Worm (Caenorhabditis elegans) whole organism, L3 larva: ENCODE measurements around the gene nmr-2.

Experiments used
- ZK546.5 ChIP-seq: sonication (generic microtip); optimal IDR thresholded peaks from 2 replicates; lab custom pipeline; 2017; ENCODE audit warnings: missing biosample characterization, missing genetic modification characterization
- ceh-16 ChIP-seq: sonication (generic microtip); optimal IDR thresholded peaks from 2 replicates; lab custom pipeline; 2017; ENCODE audit warnings: missing biosample characterization, missing genetic modification characterization
- ceh-28 ChIP-seq: fragments of 150-350 bp; optimal IDR thresholded peaks from 2 replicates; lab custom pipeline; 2014; ENCODE audit warnings: missing biosample characterization, missing genetic modification reagents, missing genetic modification characterization
- egl-27 ChIP-seq: sonication (generic microtip); optimal IDR thresholded peaks from 4 replicates; lab custom pipeline; 2017; ENCODE audit warnings: missing biosample characterization, missing genetic modification reagents, missing genetic modification characterization
- egl-5 ChIP-seq: fragments of 150-350 bp; optimal IDR thresholded peaks from 2 replicates; lab custom pipeline; 2017; ENCODE audit warnings: missing biosample characterization, missing genetic modification reagents, missing genetic modification characterization, inconsistent platforms
- elt-3 ChIP-seq, 3 experiments: fragments of 150-350 bp in 1 of 3; sonication (generic microtip) in 2 of 3; optimal IDR thresholded peaks; 2 replicates in 2 of 3; 4 replicates in 1 of 3; lab custom pipeline; 2014 to 2017; ENCODE audit warnings: missing biosample characterization in 3 of 3, missing genetic modification characterization in 3 of 3
- eor-1 ChIP-seq, 2 experiments: fragments of 150-350 bp; optimal IDR thresholded peaks; 2 replicates each; lab custom pipeline; 2014 to 2018; ENCODE audit warnings: missing biosample characterization in 2 of 2, missing genetic modification characterization in 2 of 2
- fkh-10 ChIP-seq: sonication (generic microtip); optimal IDR thresholded peaks from 2 replicates; lab custom pipeline; 2017; ENCODE audit warnings: missing biosample characterization, missing genetic modification reagents, missing genetic modification characterization
- jun-1 ChIP-seq: fragments of 150-350 bp; optimal IDR thresholded peaks from 2 replicates; lab custom pipeline; 2014; ENCODE audit warnings: missing biosample characterization, missing genetic modification reagents, missing genetic modification characterization
- mml-1 ChIP-seq: fragments of 150-350 bp; sonication (generic microtip); optimal IDR thresholded peaks from 3 replicates; lab custom pipeline; 2014; ENCODE audit warnings: missing biosample characterization, missing genetic modification characterization
- nhr-237 ChIP-seq: fragments of 150-350 bp; optimal IDR thresholded peaks from 2 replicates; lab custom pipeline; 2014; ENCODE audit warnings: missing biosample characterization, missing genetic modification characterization
- nhr-43 ChIP-seq: sonication (generic microtip); optimal IDR thresholded peaks from 2 replicates; lab custom pipeline; 2016; ENCODE audit warnings: mild to moderate bottlenecking, missing genetic modification characterization, missing compliant biosample characterization; ENCODE audit not compliant: poor library complexity, severe bottlenecking
- nhr-67 ChIP-seq: fragments of 150-350 bp; optimal IDR thresholded peaks from 2 replicates; lab custom pipeline; 2014; ENCODE audit warnings: missing biosample characterization, missing genetic modification characterization
- nhr-77 ChIP-seq: fragments of 150-350 bp; optimal IDR thresholded peaks from 2 replicates; lab custom pipeline; 2014; ENCODE audit warnings: missing biosample characterization, missing genetic modification characterization
- pha-4 ChIP-seq: fragments of 150-350 bp; optimal IDR thresholded peaks from 2 replicates; lab custom pipeline; 2014; ENCODE audit warnings: missing biosample characterization, missing genetic modification reagents, missing genetic modification characterization
- sea-2 ChIP-seq: fragments of 150-350 bp; sonication (generic microtip); optimal IDR thresholded peaks from 4 replicates; lab custom pipeline; 2014; ENCODE audit warnings: missing biosample characterization, missing genetic modification reagents, missing genetic modification characterization
- snpc-4 ChIP-seq: fragments of 150-350 bp; optimal IDR thresholded peaks from 2 replicates; lab custom pipeline; 2014; ENCODE audit warnings: missing biosample characterization, missing genetic modification characterization
- tbx-2 ChIP-seq: sonication (generic microtip); optimal IDR thresholded peaks from 2 replicates; lab custom pipeline; 2016; ENCODE audit warnings: mild to moderate bottlenecking, missing genetic modification characterization, missing compliant biosample characterization
- unc-62 ChIP-seq: fragments of 150-350 bp; sonication (generic microtip); optimal IDR thresholded peaks from 4 replicates; lab custom pipeline; 2014; ENCODE audit warnings: missing biosample characterization, missing genetic modification reagents, missing genetic modification characterization
- ztf-11 ChIP-seq: fragments of 150-350 bp; optimal IDR thresholded peaks from 2 replicates; lab custom pipeline; 2014; ENCODE audit warnings: missing biosample characterization, missing genetic modification characterization

Gene nmr-2

DNA sequence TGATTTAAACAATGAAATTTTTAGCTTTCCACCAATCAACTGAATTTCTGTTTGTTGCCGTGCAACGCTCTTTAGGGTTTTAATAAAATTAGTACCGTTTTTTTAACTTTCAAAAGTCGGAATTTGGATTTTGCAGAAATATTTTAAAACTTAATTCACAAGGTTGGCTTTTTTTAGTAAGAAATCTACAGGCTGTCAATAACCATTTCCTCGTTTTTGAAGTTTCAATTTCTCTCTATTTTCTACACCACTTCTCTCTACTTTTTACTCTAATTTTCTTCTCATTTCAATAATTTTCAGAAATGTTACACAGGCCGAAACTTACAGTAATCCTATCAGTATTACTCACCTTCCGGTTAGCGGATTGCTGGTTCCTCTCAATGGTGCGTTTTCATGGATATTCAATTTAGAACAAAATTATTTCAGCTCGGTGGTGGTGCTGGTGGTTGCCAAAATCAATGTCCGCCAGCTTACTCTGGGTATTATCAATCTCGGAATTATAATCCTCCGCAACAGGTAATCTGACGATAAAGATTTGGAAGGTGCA, 33.2 kb downstream of the nmr-2 start, which contains the start of the genes grd-12 and F02D8.1:
grd-12 (plus strand) TSS at position 301 of the 547 bp plus-strand sequence.
F02D8.1 (minus strand) TSS at position 497 of the 547 bp plus-strand sequence.
- no peak for TF ChIP-seq nhr-67 (tag; lab: Kevin White, UChicago)
- TF ChIP-seq ceh-16 (tag; lab: Kevin White, UChicago), result no peak
- no peak for TF ChIP-seq ztf-11 (tag; lab: Kevin White, UChicago)
- TF ChIP-seq ZK546.5, result no peak
- TF ChIP-seq eor-1 (tag; optimal IDR thresholded peaks at IDR 0.05; lab: Kevin White, UChicago), result no peak
- TF ChIP-seq elt-3 (tag; optimal IDR thresholded peaks at IDR 0.05; lab: Kevin White, UChicago), result no peak
- no peak for TF ChIP-seq mml-1
- TF ChIP-seq fkh-10 (GFP tag; lab: Kevin White, UChicago), result no peak
- no peak for TF ChIP-seq snpc-4 (tag; lab: Kevin White, UChicago)

- no peak for TF ChIP-seq nhr-77 (tag; lab: Kevin White, UChicago)
- no peak for TF ChIP-seq tbx-2 (tag; lab: Kevin White, UChicago)
- no peak for TF ChIP-seq egl-5 (tag; lab: Kevin White, UChicago)
- no peak for TF ChIP-seq nhr-237
- no peak for TF ChIP-seq jun-1 (tag; lab: Kevin White, UChicago)
- no peak for TF ChIP-seq pha-4 (tag; lab: Kevin White, UChicago)
- no peak for TF ChIP-seq snpc-4 (tag; lab: Kevin White, UChicago)
- no peak for TF ChIP-seq nhr-43 (tag; lab: Kevin White, UChicago)
- no peak for TF ChIP-seq eor-1 (tag; optimal IDR thresholded peaks at IDR 0.05; lab: Kevin White, UChicago)
- TF ChIP-seq sea-2 (GFP tag; lab: Kevin White, UChicago), result no peak
- no peak for TF ChIP-seq ceh-28 (tag; lab: Kevin White, UChicago)
- no peak for TF ChIP-seq mml-1
- TF ChIP-seq unc-62 (GFP tag; lab: Kevin White, UChicago), result no peak
- no peak for TF ChIP-seq egl-27 (tag; lab: Kevin White, UChicago)
These were observed 40.3 kb downstream of the nmr-2 start, which contains the start of gene nlp-59 for ce11 chrV:14971136-14971535. Gene nlp-59, plus strand, starts transcription at chrV:14971436.
